Fruit fly (Drosophila melanogaster) whole organism, embryonic: Measurements from ENCODE around the gene Grip91.

Experiments used
- Adf1 ChIP-seq: fragments of 200-800 bp; sonication (Bioruptor generic); IDR thresholded peaks from 2 replicates; pipeline ENCODE4 v1.3.6; 2022; ENCODE audit warnings: missing biosample characterization, missing genetic modification characterization
- Asciz ChIP-seq: fragments of 200-800 bp; sonication (Bioruptor generic); optimal IDR thresholded peaks from 2 replicates; lab custom pipeline; 2017; ENCODE audit warnings: missing biosample characterization, mild to moderate bottlenecking, missing genetic modification characterization, missing genetic modification reagents
- CG10321 ChIP-seq: fragments of 200-800 bp; sonication (Bioruptor generic); IDR thresholded peaks from 2 replicates; pipeline ENCODE4 v1.3.6; 2022; ENCODE audit warnings: missing biosample characterization, missing genetic modification characterization
- CG11398 ChIP-seq: fragments of 200-800 bp; sonication (Bioruptor generic); optimal IDR thresholded peaks from 2 replicates; lab custom pipeline; 2016; ENCODE audit warnings: missing biosample characterization, missing genetic modification characterization
- CG12391 ChIP-seq: fragments of 200-800 bp; sonication (Bioruptor generic); optimal IDR thresholded peaks from 3 replicates; lab custom pipeline; 2018; ENCODE audit warnings: missing biosample characterization, mild to moderate bottlenecking, missing genetic modification characterization, moderate library complexity
- CG12942 ChIP-seq: fragments of 200-800 bp; sonication (Bioruptor generic); optimal IDR thresholded peaks from 3 replicates; lab custom pipeline; 2016; ENCODE audit warnings: missing biosample characterization, missing genetic modification characterization
- CG13287 ChIP-seq: fragments of 200-800 bp; sonication (Bioruptor generic); IDR thresholded peaks from 2 replicates; pipeline ENCODE4 v1.3.6; 2022; ENCODE audit warnings: missing biosample characterization, missing genetic modification characterization; ENCODE audit not compliant: partially characterized antibody
- CG14441 ChIP-seq: fragments of 200-800 bp; sonication (Bioruptor generic); IDR thresholded peaks from 2 replicates; pipeline ENCODE4 v1.3.6; 2022; ENCODE audit warnings: missing biosample characterization, missing genetic modification characterization
- CG16815 ChIP-seq: fragments of 200-800 bp; sonication (Bioruptor generic); optimal IDR thresholded peaks from 3 replicates; lab custom pipeline; 2017; ENCODE audit warnings: missing biosample characterization, mild to moderate bottlenecking, missing genetic modification characterization
- CG16863 ChIP-seq: fragments of 200-800 bp; sonication (Bioruptor generic); optimal IDR thresholded peaks from 3 replicates; lab custom pipeline; 2016; ENCODE audit warnings: missing biosample characterization, missing genetic modification characterization
- CG17568 ChIP-seq: fragments of 200-800 bp; sonication (Bioruptor generic); optimal IDR thresholded peaks from 2 replicates; lab custom pipeline; 2018; ENCODE audit warnings: missing biosample characterization, mild to moderate bottlenecking, missing genetic modification characterization, moderate library complexity
- CG1832 ChIP-seq: fragments of 200-800 bp; sonication (Bioruptor generic); optimal IDR thresholded peaks from 2 replicates; lab custom pipeline; 2017; ENCODE audit warnings: missing biosample characterization, mild to moderate bottlenecking, missing genetic modification characterization, inconsistent platforms
- CG18476 ChIP-seq: fragments of 200-800 bp; sonication (Bioruptor generic); optimal IDR thresholded peaks from 2 replicates; lab custom pipeline; 2016; ENCODE audit warnings: missing biosample characterization, mild to moderate bottlenecking, missing genetic modification characterization
- CG2116 ChIP-seq: fragments of 200-800 bp; sonication (Bioruptor generic); optimal IDR thresholded peaks from 3 replicates; lab custom pipeline; 2018; ENCODE audit warnings: missing biosample characterization, mild to moderate bottlenecking, missing genetic modification characterization
- CG2120 ChIP-seq: fragments of 200-800 bp; sonication (Bioruptor generic); optimal IDR thresholded peaks from 3 replicates; lab custom pipeline; 2016; ENCODE audit warnings: missing biosample characterization, missing genetic modification characterization
- CG30020 ChIP-seq: fragments of 200-800 bp; optimal IDR thresholded peaks from 2 replicates; lab custom pipeline; 2019; ENCODE audit warnings: missing biosample characterization, mild to moderate bottlenecking, missing genetic modification characterization, moderate library complexity
- CG30403 ChIP-seq: fragments of 200-800 bp; sonication (Bioruptor generic); optimal IDR thresholded peaks from 3 replicates; lab custom pipeline; 2016; ENCODE audit warnings: missing biosample characterization, missing genetic modification characterization
- CG33213 ChIP-seq: fragments of 200-800 bp; sonication (Bioruptor generic); optimal IDR thresholded peaks from 3 replicates; lab custom pipeline; 2016; ENCODE audit warnings: missing biosample characterization, missing genetic modification characterization
- CG4730 ChIP-seq: fragments of 200-800 bp; sonication (Bioruptor generic); IDR thresholded peaks from 2 replicates; pipeline ENCODE4 v1.3.6; 2022; ENCODE audit warnings: missing biosample characterization, missing genetic modification characterization
- CG6791 ChIP-seq: fragments of 200-800 bp; sonication (Bioruptor generic); IDR thresholded peaks from 3 replicates; pipeline ENCODE4 v1.3.6; 2022; ENCODE audit warnings: missing biosample characterization, missing genetic modification characterization; ENCODE audit not compliant: partially characterized antibody
- CG8359 ChIP-seq: fragments of 200-800 bp; sonication (Bioruptor generic); optimal IDR thresholded peaks from 2 replicates; lab custom pipeline; 2017; ENCODE audit warnings: missing biosample characterization, mild to moderate bottlenecking, missing genetic modification characterization, borderline replicate concordance
- D ChIP-seq, 2 experiments: fragments of 200-800 bp in 1 of 2; fragments of >200 bp in 1 of 2; sonication (Bioruptor generic) in 1 of 2; optimal IDR thresholded peaks; 2 replicates in 1 of 2; 3 replicates in 1 of 2; lab custom pipeline; 2017; ENCODE audit warnings: mild to moderate bottlenecking in 1 of 2, missing biosample characterization in 1 of 2, missing genetic modification characterization in 1 of 2, missing genetic modification reagents in 1 of 2
- E2f2 ChIP-seq: fragments of 200-800 bp; sonication (Bioruptor generic); IDR thresholded peaks from 2 replicates; pipeline ENCODE4 v1.3.6; 2022; ENCODE audit warnings: missing biosample characterization, missing genetic modification characterization
- HmgZ ChIP-seq: fragments of 200-800 bp; sonication (Bioruptor generic); optimal IDR thresholded peaks from 2 replicates; lab custom pipeline; 2018; ENCODE audit warnings: missing biosample characterization, mild to moderate bottlenecking, missing genetic modification characterization
- Hsf ChIP-seq: fragments of 200-800 bp; sonication (Bioruptor generic); optimal IDR thresholded peaks from 3 replicates; lab custom pipeline; 2016; ENCODE audit warnings: missing biosample characterization, missing genetic modification characterization
- Lhr ChIP-seq: fragments of 200-800 bp; sonication (Bioruptor generic); optimal IDR thresholded peaks from 3 replicates; lab custom pipeline; 2017; ENCODE audit warnings: mild to moderate bottlenecking, missing biosample characterization, missing genetic modification reagents, missing genetic modification characterization
- MESR4 ChIP-seq: fragments of 200-800 bp; sonication (Bioruptor generic); optimal IDR thresholded peaks from 2 replicates; lab custom pipeline; 2018; ENCODE audit warnings: missing biosample characterization, mild to moderate bottlenecking, missing genetic modification characterization, moderate library complexity
- Max ChIP-seq: fragments of 200-800 bp; sonication (Bioruptor generic); optimal IDR thresholded peaks from 2 replicates; lab custom pipeline; 2016; ENCODE audit warnings: missing biosample characterization, mild to moderate bottlenecking, missing genetic modification characterization
- NC2α ChIP-seq: fragments of 200-800 bp; sonication (Bioruptor generic); optimal IDR thresholded peaks from 2 replicates; lab custom pipeline; 2016; ENCODE audit warnings: missing biosample characterization, missing genetic modification characterization
- Rfx ChIP-seq: fragments of 200-800 bp; sonication (Bioruptor generic); IDR thresholded peaks from 2 replicates; pipeline ENCODE4 v1.3.6; 2022; ENCODE audit warnings: missing biosample characterization, missing genetic modification characterization
- Sin3A ChIP-seq: fragments of >200 bp; optimal IDR thresholded peaks from 2 replicates; lab custom pipeline; 2018
- Sry-δ ChIP-seq: fragments of 200-800 bp; sonication (Bioruptor generic); optimal IDR thresholded peaks from 2 replicates; lab custom pipeline; 2016; ENCODE audit warnings: missing biosample characterization, missing genetic modification characterization
- Trl ChIP-seq, 3 experiments: fragments of >200 bp in 2 of 3; fragments of 200-800 bp in 1 of 3; sonication (Bioruptor generic) in 1 of 3; optimal IDR thresholded peaks; 2 replicates in 1 of 3; 3 replicates in 2 of 3; lab custom pipeline; 2016 to 2017; ENCODE audit warnings: missing biosample characterization in 1 of 3, missing genetic modification characterization in 1 of 3
- ash1 ChIP-seq: fragments of 200-800 bp; sonication (Bioruptor generic); optimal IDR thresholded peaks from 2 replicates; lab custom pipeline; 2018; ENCODE audit warnings: missing biosample characterization, mild to moderate bottlenecking, missing genetic modification characterization
- cato ChIP-seq: fragments of 200-800 bp; sonication (Bioruptor generic); optimal IDR thresholded peaks from 2 replicates; lab custom pipeline; 2016; ENCODE audit warnings: missing biosample characterization, missing genetic modification characterization, borderline replicate concordance
- ci ChIP-seq: fragments of 200-800 bp; sonication (Bioruptor generic); IDR thresholded peaks from 3 replicates; pipeline ENCODE4 v1.3.6; 2022; ENCODE audit warnings: missing biosample characterization, missing genetic modification characterization
- crp ChIP-seq, 2 experiments: fragments of 200-800 bp; sonication (Bioruptor generic); optimal IDR thresholded peaks; 2 replicates in 1 of 2; 3 replicates in 1 of 2; lab custom pipeline; 2017; ENCODE audit warnings: missing biosample characterization in 2 of 2, missing genetic modification characterization in 2 of 2, mild to moderate bottlenecking in 1 of 2, moderate library complexity in 1 of 2
- emc ChIP-seq: fragments of 200-800 bp; sonication (Bioruptor generic); optimal IDR thresholded peaks from 2 replicates; lab custom pipeline; 2016; ENCODE audit warnings: missing biosample characterization, missing genetic modification characterization
- fu2 ChIP-seq: fragments of 200-800 bp; sonication (Bioruptor generic); optimal IDR thresholded peaks from 2 replicates; lab custom pipeline; 2016; ENCODE audit warnings: missing biosample characterization, missing genetic modification characterization
- her ChIP-seq: fragments of 200-800 bp; sonication (Bioruptor generic); optimal IDR thresholded peaks from 2 replicates; lab custom pipeline; 2016; ENCODE audit warnings: missing biosample characterization, missing genetic modification characterization
- nerfin-1 ChIP-seq: fragments of 200-800 bp; sonication (Bioruptor generic); optimal IDR thresholded peaks from 3 replicates; lab custom pipeline; 2019; ENCODE audit warnings: missing biosample characterization, mild to moderate bottlenecking, missing genetic modification characterization, moderate library complexity
- peb ChIP-seq: fragments of 200-800 bp; sonication (Bioruptor generic); IDR thresholded peaks from 2 replicates; pipeline ENCODE4 v1.3.6; 2022; ENCODE audit warnings: missing biosample characterization, missing genetic modification characterization
- phol ChIP-seq: fragments of 200-800 bp; sonication (Bioruptor generic); optimal IDR thresholded peaks from 3 replicates; lab custom pipeline; 2018; ENCODE audit warnings: missing biosample characterization, mild to moderate bottlenecking, missing genetic modification characterization, moderate library complexity
- pzg ChIP-seq: fragments of 200-800 bp; sonication (Bioruptor generic); optimal IDR thresholded peaks from 3 replicates; lab custom pipeline; 2018; ENCODE audit warnings: missing biosample characterization, mild to moderate bottlenecking, missing genetic modification characterization, moderate library complexity
- ro ChIP-seq: fragments of 200-800 bp; sonication (Bioruptor generic); IDR thresholded peaks from 2 replicates; pipeline ENCODE4 v1.3.6; 2022; ENCODE audit warnings: missing biosample characterization, missing genetic modification characterization
- stwl ChIP-seq: fragments of 200-800 bp; sonication (Bioruptor generic); optimal IDR thresholded peaks from 3 replicates; lab custom pipeline; 2018; ENCODE audit warnings: missing biosample characterization, mild to moderate bottlenecking, missing genetic modification characterization, moderate library complexity
- sug ChIP-seq: fragments of 200-800 bp; optimal IDR thresholded peaks from 2 replicates; lab custom pipeline; 2019; ENCODE audit warnings: missing biosample characterization, mild to moderate bottlenecking, missing genetic modification characterization, moderate library complexity
- tup ChIP-seq: fragments of 200-800 bp; sonication (Bioruptor generic); optimal IDR thresholded peaks from 2 replicates; lab custom pipeline; 2016; ENCODE audit warnings: missing biosample characterization, mild to moderate bottlenecking, missing genetic modification characterization, moderate library complexity
- z ChIP-seq: fragments of 200-800 bp; sonication (Bioruptor generic); IDR thresholded peaks from 3 replicates; pipeline ENCODE4 v1.3.6; 2022; ENCODE audit warnings: missing biosample characterization, missing genetic modification characterization
- zfh1 ChIP-seq: fragments of 200-800 bp; sonication (Bioruptor generic); IDR thresholded peaks from 3 replicates; pipeline ENCODE4 v1.3.6; 2022; ENCODE audit warnings: missing biosample characterization, missing genetic modification characterization

Grip91 gene

dm6 chrX:13744599-13745052 lies at the start of gene Grip91 (continued):
- TF ChIP-seq CG13287 (peak; percentile 54; the same call in 1 of the 2 replicates), E2f2 (GFP tag; lab: Robert Waterston, UW) (peak; percentile 77), HmgZ (tag; lab: Kevin White, UChicago) (peak; percentile 41), stwl (peak; percentile 66), crp (GFP tag; optimal IDR thresholded peaks at IDR 0.05; lab: Kevin White, UChicago) (peak in 1 of 2 experiments; percentile 56), peb (no peak), CG2116 (peak; percentile 49), Trl (optimal IDR thresholded peaks at IDR 0.05; lab: Kevin White, UChicago) (peak in 1 of 2 experiments; percentile 7), Trl (GFP tag; optimal IDR thresholded peaks at IDR 0.05; lab: Kevin White, UChicago) (no peak), Rfx (GFP tag; lab: Robert Waterston, UW) (0 out of 2 replicates have a peak, but pooled peaks have one; percentile 18), CG16863 (GFP tag; lab: Kevin White, UChicago) (no peak), Adf1 (GFP tag; lab: Robert Waterston, UW) (no peak), NC2α (GFP tag; lab: Kevin White, UChicago) (no peak), CG2120 (GFP tag; lab: Kevin White, UChicago) (peak; percentile 8), emc (GFP tag; lab: Kevin White, UChicago) (no peak), Sin3A (lab: Kevin White, UChicago) (peak; percentile 93), D (optimal IDR thresholded peaks at IDR 0.05; lab: Kevin White, UChicago) (no peak), D (GFP tag; optimal IDR thresholded peaks at IDR 0.05; lab: Kevin White, UChicago) (no peak), CG33213 (GFP tag; lab: Kevin White, UChicago) (peak; percentile 39), zfh1 (no peak), Lhr (peak; percentile 64), CG30403 (GFP tag; lab: Kevin White, UChicago) (peak; percentile 4), CG12391 (tag; lab: Kevin White, UChicago) (peak; percentile 5), sug (tag; lab: Kevin White, UChicago) (peak; percentile 26), CG30020 (peak; percentile 33), MESR4 (GFP tag; lab: Kevin White, UChicago) (peak; percentile 18), CG14441 (0 out of 2 replicates have a peak, but pooled peaks have one; percentile 10), Sry-δ (GFP tag; lab: Kevin White, UChicago) (peak; percentile 39)

- TF ChIP-seq Adf1 (GFP tag; lab: Robert Waterston, UW), result no peak
- TF ChIP-seq tup (GFP tag; lab: Kevin White, UChicago), result no peak
- TF ChIP-seq her (GFP tag; lab: Kevin White, UChicago), result no peak
- TF ChIP-seq CG8359 (GFP tag; lab: Kevin White, UChicago), result no peak
- no peak for TF ChIP-seq CG4730
- no peak for TF ChIP-seq Hsf (GFP tag; lab: Kevin White, UChicago)
- TF ChIP-seq pzg (GFP tag; lab: Kevin White, UChicago), result no peak
- TF ChIP-seq ro (GFP tag; lab: Robert Waterston, UW), result no peak
- peak; percentile 14 for TF ChIP-seq phol (tag; lab: Kevin White, UChicago)
- TF ChIP-seq cato, result no peak
- no peak for TF ChIP-seq nerfin-1 (tag; lab: Kevin White, UChicago)
- 0 out of 3 replicates have a peak, but pooled peaks have one; percentile 40 for TF ChIP-seq CG6791 (GFP tag; lab: Robert Waterston, UW)
- no peak for TF ChIP-seq CG12942
- no peak for TF ChIP-seq Max (GFP tag; lab: Kevin White, UChicago)
- no peak for TF ChIP-seq ci (GFP tag; lab: Robert Waterston, UW)
- no peak for TF ChIP-seq fu2
- TF ChIP-seq Asciz, result no peak
- peak; percentile 50 for TF ChIP-seq CG10321
- TF ChIP-seq CG1832 (GFP tag; lab: Kevin White, UChicago), result peak; percentile 59
- no peak for TF ChIP-seq CG17568 (GFP tag; lab: Kevin White, UChicago)
- no peak for TF ChIP-seq ash1 (GFP tag; lab: Kevin White, UChicago)
- no peak for TF ChIP-seq z (GFP tag; lab: Robert Waterston, UW)
- no peak for TF ChIP-seq CG16815 (GFP tag; lab: Kevin White, UChicago)
- TF ChIP-seq CG11398 (GFP tag; lab: Kevin White, UChicago), result no peak
- no peak for TF ChIP-seq CG18476 (GFP tag; lab: Kevin White, UChicago)
- no peak for TF ChIP-seq CG12391 (tag; lab: Kevin White, UChicago)
Measured at dm6 chrX:13792463-13792862, 48.0 kb upstream of the Grip91 start.
